Worm (Caenorhabditis elegans): Measurements from ENCODE around the gene snu-23.

Gene snu-23

ce11 chrIII:7769965-7770364 is at the start of gene snu-23:
TSS of gene snu-23 (minus strand) at chrIII:7770120.
- TF ChIP-seq nhr-19 (GFP tag; conservative IDR thresholded peaks at IDR 0.05) (no peak), zag-1 (tag; optimal IDR thresholded peaks at IDR 0.05) (no peak), nhr-47 (tag; optimal IDR thresholded peaks at IDR 0.05) (no peak), nhr-77 (tag; optimal IDR thresholded peaks at IDR 0.05) (no peak), unc-98 (GFP tag; IDR thresholded peaks at IDR 0.05) (no peak), elt-2 (tag; optimal IDR thresholded peaks at IDR 0.05) (no peak), lin-14 (GFP tag; optimal IDR thresholded peaks at IDR 0.05) (peak; percentile 24), hlh-17 (GFP tag; optimal IDR thresholded peaks at IDR 0.05; ENCODE audit: borderline replicate concordance) (no peak), aly-2 (tag; optimal IDR thresholded peaks at IDR 0.05) (no peak), hpl-2 (GFP tag; optimal IDR thresholded peaks at IDR 0.05) (no peak), F16B12.6 (tag; optimal IDR thresholded peaks at IDR 0.05) (peak; percentile 81), mef-2 (tag; optimal IDR thresholded peaks at IDR 0.05) (no peak), sptf-1 (tag; optimal IDR thresholded peaks at IDR 0.05) (no peak), lin-35 (GFP tag; optimal IDR thresholded peaks at IDR 0.05) (peak; percentile 58 to 59), nhr-12 (tag; optimal IDR thresholded peaks at IDR 0.05) (no peak), ceh-82 (tag; optimal IDR thresholded peaks at IDR 0.05) (peak in 1 of 3 experiments; percentile 51), fkh-8 (tag; optimal IDR thresholded peaks at IDR 0.05) (no peak), pax-3 (tag; optimal IDR thresholded peaks at IDR 0.05) (no peak), C04F5.9 (tag; optimal IDR thresholded peaks at IDR 0.05) (no peak), unc-30 (tag; optimal IDR thresholded peaks at IDR 0.05) (no peak), nhr-237 (tag; optimal IDR thresholded peaks at IDR 0.05) (no peak), nhr-90 (tag; optimal IDR thresholded peaks at IDR 0.05; ENCODE audit: poor library complexity) (no peak), ceh-63 (GFP tag; optimal IDR thresholded peaks at IDR 0.05) (no peak), nhr-20 (tag; optimal IDR thresholded peaks at IDR 0.05) (no peak), irx-1 (tag; optimal IDR thresholded peaks at IDR 0.05) (no peak), efl-1 (optimal IDR thresholded peaks at IDR 0.05) (peak; percentile 42 to 43), efl-1 (GFP tag; optimal IDR thresholded peaks at IDR 0.05 in 1 of 2) (peak; percentile 48 to 93), lin-13 (GFP tag; optimal IDR thresholded peaks at IDR 0.05) (no peak), nhr-84 (tag; optimal IDR thresholded peaks at IDR 0.05) (no peak), nhr-28 (tag; optimal IDR thresholded peaks at IDR 0.05) (no peak), dpl-1 (GFP tag; optimal IDR thresholded peaks at IDR 0.05) (peak; percentile 10 to 48 (median 17)), mep-1 (tag; optimal IDR thresholded peaks at IDR 0.05) (peak; percentile 46), snu-23 (GFP tag; optimal IDR thresholded peaks at IDR 0.05) (peak; percentile 35), swsn-7 (tag; optimal IDR thresholded peaks at IDR 0.05) (no peak), C34B4.2 (tag; optimal IDR thresholded peaks at IDR 0.05) (no peak), unc-130 (tag; optimal IDR thresholded peaks at IDR 0.05) (peak; percentile 35), alr-1 (tag; optimal IDR thresholded peaks at IDR 0.05; ENCODE audit: borderline replicate concordance) (no peak), efl-3 (GFP tag; optimal IDR thresholded peaks at IDR 0.05) (no peak), lin-39 (tag; optimal IDR thresholded peaks at IDR 0.05) (no peak), elt-3 (tag; optimal IDR thresholded peaks at IDR 0.05) (no peak), ceh-8 (GFP tag; optimal IDR thresholded peaks at IDR 0.05) (no peak), zip-4 (GFP tag; optimal IDR thresholded peaks at IDR 0.05) (no peak), fkh-4 (tag; optimal IDR thresholded peaks at IDR 0.05; ENCODE audit: borderline replicate concordance) (no peak), grh-1 (GFP tag; IDR thresholded peaks at IDR 0.05) (no peak), nhr-71 (tag; optimal IDR thresholded peaks at IDR 0.05) (peak; percentile 10), dsc-1 (tag; optimal IDR thresholded peaks at IDR 0.05) (no peak), ceh-88 (GFP tag; IDR thresholded peaks at IDR 0.05) (no peak), blmp-1 (tag; optimal IDR thresholded peaks at IDR 0.05) (peak; percentile 11), pqm-1 (tag; optimal IDR thresholded peaks at IDR 0.05) (no peak), lir-3 (tag; optimal IDR thresholded peaks at IDR 0.05; ENCODE audit: poor library complexity) (no peak), jun-1 (tag; optimal IDR thresholded peaks at IDR 0.05) (no peak), mdl-1 (tag; optimal IDR thresholded peaks at IDR 0.05) (peak in 1 of 2 experiments; percentile 15), nhr-11 (tag; optimal IDR thresholded peaks at IDR 0.05) (no peak), nhr-85 (tag) (no peak)

Measured in whole organism, L1 larva.